Fruit fly (Drosophila melanogaster): ENCODE results near the gene CG17490.

DNA sequence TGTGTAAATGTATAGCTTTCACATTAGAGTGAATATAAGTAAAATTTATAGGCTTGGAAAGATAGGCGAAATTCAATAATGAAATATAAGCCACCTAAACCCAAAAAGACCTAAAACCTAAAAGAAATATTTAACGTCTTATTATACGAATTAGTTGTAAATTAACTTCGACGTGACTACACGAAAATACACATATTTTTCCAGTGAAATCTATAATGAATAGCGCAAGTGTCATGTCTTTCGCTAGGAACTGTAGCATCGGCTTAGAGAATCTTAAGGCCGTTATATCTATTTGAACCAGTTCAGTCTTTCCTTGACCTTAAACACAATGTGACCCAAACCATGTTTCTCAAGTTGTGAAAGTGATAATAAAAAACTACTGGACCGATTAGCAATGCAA lies at the start of gene CG17490:
- TF ChIP-seq CG18764 (GFP tag; optimal IDR thresholded peaks at IDR 0.05) (no peak), Asciz (GFP tag; optimal IDR thresholded peaks at IDR 0.05) (no peak), psq (GFP tag; optimal IDR thresholded peaks at IDR 0.05) (no peak), CG10321 (GFP tag; IDR thresholded peaks at IDR 0.05) (no peak), Scr (GFP tag; IDR thresholded peaks at IDR 0.05; ENCODE audit: partially characterized antibody) (no peak), CG12219 (GFP tag; optimal IDR thresholded peaks at IDR 0.05) (no peak), CG6254 (GFP tag; optimal IDR thresholded peaks at IDR 0.05) (no peak), pita (GFP tag; optimal IDR thresholded peaks at IDR 0.05) (no peak), CG43689 (GFP tag; IDR thresholded peaks at IDR 0.05) (no peak), ara (GFP tag; IDR thresholded peaks at IDR 0.05) (no peak), CG2129 (GFP tag; IDR thresholded peaks at IDR 0.05; ENCODE audit: partially characterized antibody) (no peak), CG4854 (GFP tag; optimal IDR thresholded peaks at IDR 0.05) (no peak)

Measured in whole organism, embryonic.